Fruit fly (Drosophila melanogaster): Measurements from ENCODE around the gene CG5783.

Gene CG5783

DNA sequence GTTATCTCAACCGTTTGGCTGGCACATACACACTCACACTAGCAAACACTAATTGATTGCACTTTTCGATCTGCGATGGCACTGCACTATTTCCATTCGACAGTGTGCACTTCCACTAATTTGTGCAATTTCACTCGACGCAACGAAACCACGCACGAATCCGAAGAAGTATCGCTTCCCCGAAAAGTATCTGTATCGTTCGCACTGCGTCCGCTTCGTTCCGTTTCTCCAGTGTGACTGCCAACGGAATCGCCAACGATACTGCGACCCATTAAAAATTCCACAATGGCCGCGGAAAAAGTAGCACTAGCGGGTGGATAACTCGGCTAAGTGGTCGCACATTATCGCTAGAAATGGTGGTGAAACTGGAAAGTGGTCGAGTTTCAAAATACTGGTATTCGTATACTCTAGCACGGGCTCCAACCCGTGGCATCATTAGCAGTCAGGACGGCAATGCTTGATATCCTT lies 3.6 kb upstream of the CG5783 start, which contains the start of gene Socs36E (continued):
- TF ChIP-seq cas (GFP tag; IDR thresholded peaks at IDR 0.05) (no peak), CG2199 (GFP tag; IDR thresholded peaks at IDR 0.05) (peak; percentile 90; the same call in 2 of the 3 replicates), CG12744 (GFP tag; optimal IDR thresholded peaks at IDR 0.05) (no peak), Scr (GFP tag; IDR thresholded peaks at IDR 0.05; ENCODE audit: partially characterized antibody) (peak; percentile 58), inv (GFP tag; IDR thresholded peaks at IDR 0.05; ENCODE audit: partially characterized antibody) (peak; percentile 42; the same call in 1 of the 2 replicates), HLH54F (GFP tag; optimal IDR thresholded peaks at IDR 0.05) (peak; percentile 23), tgo (GFP tag; IDR thresholded peaks at IDR 0.05) (no peak), CG4730 (GFP tag; IDR thresholded peaks at IDR 0.05) (no peak), Dek (tag; optimal IDR thresholded peaks at IDR 0.05) (peak; percentile 58), CG3995 (GFP tag; optimal IDR thresholded peaks at IDR 0.05) (peak; percentile 55), CG4617 (GFP tag; optimal IDR thresholded peaks at IDR 0.05; ENCODE audit: borderline replicate concordance) (peak; percentile 38), CG2120 (GFP tag; optimal IDR thresholded peaks at IDR 0.05) (peak; percentile 9), onecut (GFP tag; IDR thresholded peaks at IDR 0.05) (no peak), fd64A (GFP tag; optimal IDR thresholded peaks at IDR 0.05) (no peak), CG7786 (GFP tag; optimal IDR thresholded peaks at IDR 0.05) (peak; percentile 46), sd (tag; optimal IDR thresholded peaks at IDR 0.05) (peak; percentile 97), Max (GFP tag; optimal IDR thresholded peaks at IDR 0.05) (no peak), org-1 (GFP tag; optimal IDR thresholded peaks at IDR 0.05) (peak; percentile 5), otp (GFP tag; IDR thresholded peaks at IDR 0.05) (0 out of 3 replicates have a peak, but pooled peaks have one; percentile 49), Dref (GFP tag; IDR thresholded peaks at IDR 0.05) (peak; percentile 50), insv (GFP tag; optimal IDR thresholded peaks at IDR 0.05) (peak in 1 of 2 experiments; percentile 76), HmgZ (tag; optimal IDR thresholded peaks at IDR 0.05) (peak; percentile 92), prd (optimal IDR thresholded peaks at IDR 0.05) (no peak), prd (GFP tag; IDR thresholded peaks at IDR 0.05) (0 out of 3 replicates have a peak, but pooled peaks have one; percentile 27), eve (GFP tag; optimal IDR thresholded peaks at IDR 0.05) (no peak), CG17186 (GFP tag; optimal IDR thresholded peaks at IDR 0.05) (peak; percentile 87), pzg (GFP tag; optimal IDR thresholded peaks at IDR 0.05) (peak; percentile 100), CG17361 (GFP tag; IDR thresholded peaks at IDR 0.05) (no peak), sqz (GFP tag; optimal IDR thresholded peaks at IDR 0.05) (no peak), CG2678 (tag; optimal IDR thresholded peaks at IDR 0.05) (peak; percentile 2), lab (GFP tag; optimal IDR thresholded peaks at IDR 0.05) (peak; percentile 10), lola (GFP tag; optimal IDR thresholded peaks at IDR 0.05) (no peak), HLHmδ (GFP tag; optimal IDR thresholded peaks at IDR 0.05) (peak; percentile 83), CG9437 (GFP tag; optimal IDR thresholded peaks at IDR 0.05) (peak; percentile 7), CG12391 (tag; optimal IDR thresholded peaks at IDR 0.05) (peak; percentile 51), ci (GFP tag; IDR thresholded peaks at IDR 0.05) (no peak; the same call in 1 of the 3 replicates), CG1647 (GFP tag; optimal IDR thresholded peaks at IDR 0.05) (no peak), mirr (GFP tag; optimal IDR thresholded peaks at IDR 0.05) (peak; percentile 39), CG18599 (GFP tag; optimal IDR thresholded peaks at IDR 0.05) (no peak), Pdp1 (GFP tag; optimal IDR thresholded peaks at IDR 0.05) (peak in 1 of 2 experiments; percentile 72), NC2α (GFP tag; optimal IDR thresholded peaks at IDR 0.05) (peak; percentile 42), CG8924 (tag; optimal IDR thresholded peaks at IDR 0.05) (peak; percentile 55), chm (GFP tag; IDR thresholded peaks at IDR 0.05) (peak; percentile 90), psq (GFP tag; optimal IDR thresholded peaks at IDR 0.05) (no peak), CG10959 (GFP tag; IDR thresholded peaks at IDR 0.05) (peak; percentile 33; the same call in 1 of the 2 replicates), CG6175 (GFP tag; IDR thresholded peaks at IDR 0.05) (0 out of 3 replicates have a peak, but pooled peaks have one; percentile 47), B-H2 (GFP tag; optimal IDR thresholded peaks at IDR 0.05) (peak; percentile 69), CG8388 (GFP tag; optimal IDR thresholded peaks at IDR 0.05) (peak; percentile 23), Sox102F (GFP tag; optimal IDR thresholded peaks at IDR 0.05) (no peak), HmgD (GFP tag; optimal IDR thresholded peaks at IDR 0.05) (peak; percentile 85)

All from whole organism, embryonic.